Fruit fly (Drosophila melanogaster) whole organism, prepupa: ENCODE results near the gene NPFR.
A peak's percentile ranks its signal among the peaks of the same experiment; 100 is the strongest.

Experiments used
- Blimp-1 ChIP-seq: fragments of 200-800 bp; sonication (Bioruptor generic); optimal IDR thresholded peaks from 3 replicates; lab custom pipeline; 2017; ENCODE audit warnings: missing biosample characterization, missing genetic modification characterization, mild to moderate bottlenecking, moderate library complexity, missing genetic modification reagents
- CG10631 ChIP-seq: fragments of 200-800 bp; sonication (Bioruptor generic); optimal IDR thresholded peaks from 2 replicates; lab custom pipeline; 2016; ENCODE audit warnings: missing biosample characterization, missing genetic modification characterization
- CG10669 ChIP-seq: fragments of 200-800 bp; sonication (Bioruptor generic); optimal IDR thresholded peaks from 3 replicates; lab custom pipeline; 2018; ENCODE audit warnings: missing biosample characterization, mild to moderate bottlenecking, missing genetic modification characterization, moderate library complexity
- CG11294 ChIP-seq: fragments of 200-800 bp; sonication (Bioruptor generic); IDR thresholded peaks from 2 replicates; pipeline ENCODE4 v1.3.6; 2022; ENCODE audit warnings: missing biosample characterization, missing genetic modification characterization
- CG11762 ChIP-seq: fragments of 200-800 bp; sonication (Bioruptor generic); optimal IDR thresholded peaks from 3 replicates; lab custom pipeline; 2016; ENCODE audit warnings: missing biosample characterization, missing genetic modification characterization; ENCODE audit not compliant: insufficient read depth
- CG11902 ChIP-seq: fragments of 200-800 bp; sonication (Bioruptor generic); optimal IDR thresholded peaks from 3 replicates; lab custom pipeline; 2016; ENCODE audit warnings: missing biosample characterization, missing genetic modification characterization
- CG15336 ChIP-seq: fragments of 200-800 bp; sonication (Bioruptor generic); IDR thresholded peaks from 2 replicates; pipeline ENCODE4 v1.3.6; 2022; ENCODE audit warnings: missing biosample characterization, missing genetic modification characterization
- CG1621 ChIP-seq: fragments of 200-800 bp; sonication (Bioruptor generic); optimal IDR thresholded peaks from 3 replicates; lab custom pipeline; 2018; ENCODE audit warnings: missing biosample characterization, mild to moderate bottlenecking, missing genetic modification characterization
- CG16779 ChIP-seq: fragments of 200-800 bp; sonication (Bioruptor generic); optimal IDR thresholded peaks from 3 replicates; lab custom pipeline; 2017; ENCODE audit warnings: missing biosample characterization, mild to moderate bottlenecking, missing genetic modification characterization
- CG3032 ChIP-seq: fragments of 200-800 bp; optimal IDR thresholded peaks from 2 replicates; lab custom pipeline; 2019; ENCODE audit warnings: missing biosample characterization, mild to moderate bottlenecking, missing genetic modification characterization, moderate library complexity
- CG32006 ChIP-seq: fragments of 200-800 bp; sonication (Bioruptor generic); optimal IDR thresholded peaks from 3 replicates; lab custom pipeline; 2017; ENCODE audit warnings: missing biosample characterization, mild to moderate bottlenecking, missing genetic modification characterization
- CG34406 ChIP-seq: fragments of 200-800 bp; sonication (Bioruptor generic); optimal IDR thresholded peaks from 3 replicates; lab custom pipeline; 2016; ENCODE audit warnings: missing biosample characterization, missing genetic modification characterization
- CG3919 ChIP-seq: fragments of 200-800 bp; sonication (Bioruptor generic); optimal IDR thresholded peaks from 3 replicates; lab custom pipeline; 2016; ENCODE audit warnings: missing biosample characterization, missing genetic modification characterization
- CG4318 ChIP-seq: fragments of 200-800 bp; sonication (Bioruptor generic); optimal IDR thresholded peaks from 3 replicates; lab custom pipeline; 2017; ENCODE audit warnings: missing biosample characterization, mild to moderate bottlenecking, missing genetic modification characterization
- CG6792 ChIP-seq: fragments of 200-800 bp; sonication (Bioruptor generic); optimal IDR thresholded peaks from 3 replicates; lab custom pipeline; 2016; ENCODE audit warnings: missing biosample characterization, missing genetic modification characterization
- CG6808 ChIP-seq: fragments of 200-800 bp; sonication (Bioruptor generic); optimal IDR thresholded peaks from 3 replicates; lab custom pipeline; 2017; ENCODE audit warnings: missing biosample characterization, missing genetic modification characterization, mild to moderate bottlenecking, moderate library complexity, missing genetic modification reagents
- CG6854 ChIP-seq: fragments of 200-800 bp; sonication (Bioruptor generic); optimal IDR thresholded peaks from 2 replicates; lab custom pipeline; 2017; ENCODE audit warnings: missing biosample characterization, mild to moderate bottlenecking, missing genetic modification characterization
- CG7368 ChIP-seq: fragments of 200-800 bp; sonication (Bioruptor generic); optimal IDR thresholded peaks from 3 replicates; lab custom pipeline; 2016; ENCODE audit warnings: missing biosample characterization, missing genetic modification characterization
- CG8319 ChIP-seq: fragments of 200-800 bp; sonication (Bioruptor generic); optimal IDR thresholded peaks from 3 replicates; lab custom pipeline; 2016; ENCODE audit warnings: missing biosample characterization, missing genetic modification characterization
- CG9139 ChIP-seq: fragments of 200-800 bp; sonication (Bioruptor generic); optimal IDR thresholded peaks from 3 replicates; lab custom pipeline; 2017; ENCODE audit warnings: missing biosample characterization, mild to moderate bottlenecking, missing genetic modification characterization
- Eip78C ChIP-seq: fragments of 200-800 bp; sonication (Bioruptor generic); peaks from one replicate; lab custom pipeline; 2016; ENCODE audit warnings: missing biosample characterization, missing genetic modification characterization
- Eip93F ChIP-seq: fragments of 200-800 bp; sonication (Bioruptor generic); optimal IDR thresholded peaks from 2 replicates; lab custom pipeline; 2016; ENCODE audit warnings: missing biosample characterization, mild to moderate bottlenecking, missing genetic modification characterization
- Ets96B ChIP-seq: fragments of 200-800 bp; optimal IDR thresholded peaks from 2 replicates; lab custom pipeline; 2019; ENCODE audit warnings: missing biosample characterization, mild to moderate bottlenecking, missing genetic modification characterization, moderate library complexity
- Gug ChIP-seq: fragments of 200-800 bp; sonication (Bioruptor generic); IDR thresholded peaks from 2 replicates; pipeline ENCODE4 v1.3.6; 2022; ENCODE audit warnings: missing biosample characterization, missing genetic modification characterization
- Hr38 ChIP-seq: sonication (Bioruptor generic); optimal IDR thresholded peaks from 2 replicates; lab custom pipeline; 2016; ENCODE audit warnings: missing biosample characterization, missing genetic modification characterization
- Hr4 ChIP-seq: fragments of 200-800 bp; sonication (Bioruptor generic); optimal IDR thresholded peaks from 3 replicates; lab custom pipeline; 2016; ENCODE audit warnings: missing biosample characterization, missing genetic modification characterization
- Met ChIP-seq: fragments of 200-800 bp; sonication (Bioruptor generic); optimal IDR thresholded peaks from 3 replicates; lab custom pipeline; 2016; ENCODE audit warnings: missing biosample characterization, missing genetic modification characterization
- OdsH ChIP-seq: fragments of 200-800 bp; sonication (Bioruptor generic); optimal IDR thresholded peaks from 3 replicates; lab custom pipeline; 2016; ENCODE audit warnings: missing biosample characterization, missing genetic modification characterization
- Smox ChIP-seq: fragments of 200-800 bp; sonication (Bioruptor generic); optimal IDR thresholded peaks from 3 replicates; lab custom pipeline; 2016; ENCODE audit warnings: missing biosample characterization, missing genetic modification characterization
- Sox102F ChIP-seq: fragments of 200-800 bp; sonication (Bioruptor generic); optimal IDR thresholded peaks from 2 replicates; lab custom pipeline; 2016; ENCODE audit warnings: missing biosample characterization, mild to moderate bottlenecking, missing genetic modification characterization
- Sox14 ChIP-seq: fragments of 200-800 bp; sonication (Bioruptor generic); optimal IDR thresholded peaks from 3 replicates; lab custom pipeline; 2016; ENCODE audit warnings: missing biosample characterization, missing genetic modification characterization
- Sox15 ChIP-seq: fragments of 200-800 bp; sonication (Bioruptor generic); optimal IDR thresholded peaks from 3 replicates; lab custom pipeline; 2016; ENCODE audit warnings: missing biosample characterization, missing genetic modification characterization
- achi ChIP-seq: fragments of 200-800 bp; sonication (Bioruptor generic); optimal IDR thresholded peaks from 3 replicates; lab custom pipeline; 2016; ENCODE audit warnings: missing biosample characterization, missing genetic modification characterization
- acj6 ChIP-seq: fragments of 200-800 bp; sonication (Bioruptor generic); optimal IDR thresholded peaks from 3 replicates; lab custom pipeline; 2016; ENCODE audit warnings: missing biosample characterization, missing genetic modification characterization
- dac ChIP-seq: fragments of 200-800 bp; sonication (Bioruptor generic); optimal IDR thresholded peaks from 2 replicates; lab custom pipeline; 2017; ENCODE audit warnings: missing biosample characterization, mild to moderate bottlenecking, missing genetic modification characterization
- dsx ChIP-seq: fragments of 200-800 bp; optimal IDR thresholded peaks from 3 replicates; lab custom pipeline; 2019; ENCODE audit warnings: missing biosample characterization, mild to moderate bottlenecking, missing genetic modification characterization, moderate library complexity; ENCODE audit not compliant: poor library complexity, severe bottlenecking
- eg ChIP-seq: fragments of 200-800 bp; sonication (Bioruptor generic); IDR thresholded peaks from 3 replicates; pipeline ENCODE4 v1.3.6; 2022; ENCODE audit warnings: missing biosample characterization, missing genetic modification characterization
- esn ChIP-seq: fragments of 200-800 bp; sonication (Bioruptor generic); optimal IDR thresholded peaks from 2 replicates; lab custom pipeline; 2016; ENCODE audit warnings: missing biosample characterization, mild to moderate bottlenecking, missing genetic modification characterization, moderate library complexity
- fd59A ChIP-seq: fragments of 200-800 bp; sonication (Bioruptor generic); optimal IDR thresholded peaks from 2 replicates; lab custom pipeline; 2017; ENCODE audit warnings: missing biosample characterization, mild to moderate bottlenecking, missing genetic modification characterization, missing genetic modification reagents
- fd85E ChIP-seq: fragments of 200-800 bp; sonication (Bioruptor generic); optimal IDR thresholded peaks from 3 replicates; lab custom pipeline; 2016; ENCODE audit warnings: missing biosample characterization, missing genetic modification characterization
- lz ChIP-seq: fragments of 200-800 bp; sonication (Bioruptor generic); optimal IDR thresholded peaks from 3 replicates; lab custom pipeline; 2016; ENCODE audit warnings: missing biosample characterization, missing genetic modification characterization
- pdm3 ChIP-seq: fragments of 200-800 bp; sonication (Bioruptor generic); optimal IDR thresholded peaks from 3 replicates; lab custom pipeline; 2016; ENCODE audit warnings: missing biosample characterization, missing genetic modification characterization
- ss ChIP-seq, 2 experiments: fragments of 200-800 bp; sonication (Bioruptor generic); optimal IDR thresholded peaks; 2 replicates in 1 of 2; 3 replicates in 1 of 2; lab custom pipeline; 2017 to 2018; ENCODE audit warnings: mild to moderate bottlenecking in 2 of 2, missing biosample characterization in 2 of 2, missing genetic modification characterization in 2 of 2, moderate library complexity in 1 of 2
- svp ChIP-seq: fragments of 200-800 bp; sonication (Bioruptor generic); peaks from one replicate; lab custom pipeline; 2016; ENCODE audit warnings: missing biosample characterization, missing genetic modification characterization
- topi ChIP-seq: fragments of 200-800 bp; sonication (Bioruptor generic); optimal IDR thresholded peaks from 3 replicates; lab custom pipeline; 2016; ENCODE audit warnings: missing biosample characterization, missing genetic modification characterization
- vri ChIP-seq: fragments of 200-800 bp; sonication (Bioruptor generic); optimal IDR thresholded peaks from 3 replicates; lab custom pipeline; 2016; ENCODE audit warnings: missing biosample characterization, mild to moderate bottlenecking, missing genetic modification characterization

NPFR gene

dm6 chr3R:6210266-6211040 is 23.3 kb downstream of the NPFR start (continued):
- peak; percentile 18 for TF ChIP-seq lz (GFP tag; lab: Kevin White, UChicago)
- TF ChIP-seq CG11294 (GFP tag; lab: Robert Waterston, UW), result no peak
- TF ChIP-seq CG6792, result peak; percentile 7
- no peak for TF ChIP-seq ss (GFP tag; optimal IDR thresholded peaks at IDR 0.05; lab: Kevin White, UChicago)
- TF ChIP-seq CG11762 (GFP tag; lab: Kevin White, UChicago), result no peak
- no peak for TF ChIP-seq fd85E
- no peak for TF ChIP-seq dsx
- peak; percentile 78 for TF ChIP-seq Eip78C (GFP tag; lab: Kevin White, UChicago)
- no peak for TF ChIP-seq CG8319 (GFP tag; lab: Kevin White, UChicago)
- no peak for TF ChIP-seq Eip93F (GFP tag; lab: Kevin White, UChicago)
- peak; percentile 78 for TF ChIP-seq CG32006 (GFP tag; lab: Kevin White, UChicago)
- no peak for TF ChIP-seq Gug
- TF ChIP-seq CG11902, result no peak
- TF ChIP-seq acj6 (GFP tag; lab: Kevin White, UChicago), result peak; percentile 27
- peak; percentile 36 for TF ChIP-seq OdsH
- TF ChIP-seq CG4318 (GFP tag; lab: Kevin White, UChicago), result peak; percentile 57
- TF ChIP-seq CG10669 (GFP tag; lab: Kevin White, UChicago), result no peak
- no peak for TF ChIP-seq CG6808 (GFP tag; lab: Kevin White, UChicago)
- peak; percentile 53 for TF ChIP-seq Met (GFP tag; lab: Kevin White, UChicago)
- TF ChIP-seq Smox (GFP tag; lab: Kevin White, UChicago), result peak; percentile 59
- TF ChIP-seq CG16779 (tag; lab: Kevin White, UChicago), result no peak
- TF ChIP-seq vri (GFP tag; lab: Kevin White, UChicago), result no peak
- TF ChIP-seq CG3032 (tag; lab: Kevin White, UChicago), result no peak
- TF ChIP-seq topi (GFP tag; lab: Kevin White, UChicago), result peak; percentile 43
- TF ChIP-seq svp (GFP tag; lab: Kevin White, UChicago), result peak; percentile 69

DNA sequence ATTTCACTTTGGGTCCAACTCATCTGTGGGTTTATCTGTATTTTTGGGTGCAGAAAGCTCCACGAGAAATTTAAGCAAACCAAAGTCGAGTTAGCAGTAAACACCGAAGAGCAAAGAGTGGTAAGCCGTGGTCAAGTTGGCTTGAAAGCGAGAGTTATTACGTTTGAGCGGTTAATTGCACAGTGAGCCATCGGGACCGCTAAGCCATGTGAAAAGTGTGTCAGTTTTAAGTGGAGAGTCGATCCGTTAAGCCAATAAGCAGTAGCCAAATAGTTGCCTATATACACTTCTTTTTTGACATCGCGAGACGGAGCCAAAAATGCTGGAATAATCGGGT is 23.9 kb downstream of the NPFR start:
- TF ChIP-seq acj6 (GFP tag; lab: Kevin White, UChicago) (no peak), fd59A (GFP tag; lab: Kevin White, UChicago) (no peak), CG6854 (peak; percentile 51), Blimp-1 (GFP tag; lab: Kevin White, UChicago) (peak; percentile 96), Hr38 (GFP tag; lab: Kevin White, UChicago) (no peak)

DNA sequence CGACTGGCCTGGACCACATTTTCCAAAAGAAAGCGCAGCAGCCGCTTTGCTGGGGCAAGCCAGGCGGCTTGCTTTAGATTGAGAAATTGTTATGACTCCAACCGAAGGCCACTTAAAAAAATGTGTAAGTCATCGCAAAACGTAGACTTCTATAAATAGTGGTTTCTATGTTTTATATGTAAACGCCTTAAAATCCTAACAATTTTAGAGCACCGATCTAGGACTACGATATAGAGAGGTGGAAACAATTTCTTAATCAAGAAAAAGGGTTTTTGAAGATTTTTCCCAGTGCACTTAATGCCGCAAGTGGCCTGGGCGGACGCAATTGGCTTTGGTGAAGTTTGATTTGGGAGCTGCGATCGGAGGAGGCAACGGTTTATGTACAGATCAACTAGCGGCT is 27.1 kb downstream of the NPFR start:
- TF ChIP-seq Smox (GFP tag; lab: Kevin White, UChicago) (no peak), dac (peak; percentile 89), Hr4 (GFP tag; lab: Kevin White, UChicago) (peak; percentile 97), CG6854 (no peak), esn (GFP tag; lab: Kevin White, UChicago) (no peak), CG11294 (GFP tag; lab: Robert Waterston, UW) (peak; percentile 42; the same call in 1 of the 2 replicates), lz (GFP tag; lab: Kevin White, UChicago) (peak; percentile 14), achi (GFP tag; lab: Kevin White, UChicago) (peak; percentile 63), pdm3 (GFP tag; lab: Kevin White, UChicago) (peak; percentile 61), CG34406 (no peak), CG3919 (GFP tag; lab: Kevin White, UChicago) (peak; percentile 63), Sox15 (GFP tag; lab: Kevin White, UChicago) (no peak), CG1621 (tag; lab: Kevin White, UChicago) (no peak), eg (GFP tag; lab: Robert Waterston, UW) (peak; percentile 87), Gug (peak; percentile 76), CG10631 (GFP tag; lab: Kevin White, UChicago) (peak; percentile 22), topi (GFP tag; lab: Kevin White, UChicago) (no peak), CG16779 (tag; lab: Kevin White, UChicago) (no peak), Hr38 (GFP tag; lab: Kevin White, UChicago) (peak; percentile 30), ss (GFP tag; optimal IDR thresholded peaks at IDR 0.05; lab: Kevin White, UChicago) (no peak), Sox102F (GFP tag; lab: Kevin White, UChicago) (no peak), CG7368 (GFP tag; lab: Kevin White, UChicago) (peak; percentile 19), CG9139 (GFP tag; lab: Kevin White, UChicago) (no peak), Ets96B (no peak), svp (GFP tag; lab: Kevin White, UChicago) (no peak), Sox14 (GFP tag; lab: Kevin White, UChicago) (peak; percentile 50), fd59A (GFP tag; lab: Kevin White, UChicago) (no peak), CG10669 (GFP tag; lab: Kevin White, UChicago) (no peak), CG8319 (GFP tag; lab: Kevin White, UChicago) (no peak), CG15336 (peak; percentile 93)
